Worm (Caenorhabditis elegans) whole organism, midembryonic: ENCODE results near the gene rsa-2.
A peak's percentile ranks its signal among the peaks of the same experiment; 100 is the strongest.
"Not testable (repeated sequence)": the region's sequence is repeated elsewhere in the genome, so short reads cannot be mapped to it uniquely, and the experiment has no call there.

Experiments
- T22C8.4 ChIP-seq: fragments of 200-800 bp; sonication (Bioruptor generic); IDR thresholded peaks from 2 replicates; pipeline ENCODE4 v1.3.6; 2022; ENCODE audit warnings: missing genetic modification characterization, missing compliant biosample characterization
- cog-1 ChIP-seq: sonication (generic microtip); optimal IDR thresholded peaks from 2 replicates; lab custom pipeline; 2016; ENCODE audit warnings: missing genetic modification characterization, missing compliant biosample characterization
- flt-1 ChIP-seq: fragments of 200-800 bp; sonication (Bioruptor generic); IDR thresholded peaks from 2 replicates; pipeline ENCODE4 v1.3.6; 2022; ENCODE audit warnings: missing genetic modification characterization, missing compliant biosample characterization
- klf-2 ChIP-seq: fragments of 200-800 bp; sonication (Bioruptor generic); conservative IDR thresholded peaks from 2 replicates; pipeline ENCODE4 v1.3.6; 2022; ENCODE audit warnings: missing genetic modification reagents, missing genetic modification characterization, missing compliant biosample characterization
- med-1 ChIP-seq: sonication (generic microtip); optimal IDR thresholded peaks from 2 replicates; lab custom pipeline; 2017; ENCODE audit warnings: missing genetic modification characterization, mild to moderate bottlenecking, missing compliant biosample characterization, antibody characterized with exemption, missing genetic modification reagents; ENCODE audit not compliant: insufficient read depth
- ref-1 ChIP-seq: fragments of 200-800 bp; sonication (Bioruptor generic); conservative IDR thresholded peaks from 2 replicates; pipeline ENCODE4 v1.3.6; 2022; ENCODE audit warnings: missing genetic modification reagents, missing genetic modification characterization, missing compliant biosample characterization
- tab-1 ChIP-seq: fragments of 200-800 bp; sonication (Bioruptor generic); IDR thresholded peaks from 2 replicates; pipeline ENCODE4 v1.3.6; 2022; ENCODE audit warnings: missing genetic modification characterization, missing compliant biosample characterization
- ztf-23 ChIP-seq: fragments of 200-800 bp; sonication (Bioruptor generic); IDR thresholded peaks from 2 replicates; pipeline ENCODE4 v1.3.6; 2022; ENCODE audit warnings: missing genetic modification reagents, missing genetic modification characterization, missing compliant biosample characterization
- ztf-29 ChIP-seq: fragments of 200-800 bp; sonication (Bioruptor generic); IDR thresholded peaks from 2 replicates; pipeline ENCODE4 v1.3.6; 2022; ENCODE audit warnings: missing genetic modification reagents, missing genetic modification characterization, missing compliant biosample characterization

rsa-2 gene

ce11 chrIII:11063259-11063658 lies at the start of gene rsa-2:
TSS of gene rsa-2 (plus strand) at chrIII:11063479.
- TF ChIP-seq T22C8.4 (no peak), med-1 (GFP tag; lab: Kevin White, UChicago) (no peak), flt-1 (GFP tag; lab: Robert Waterston, UW) (no peak), tab-1 (GFP tag; lab: Robert Waterston, UW) (no peak)

- TF ChIP-seq flt-1 (GFP tag; lab: Robert Waterston, UW) (no peak), klf-2 (GFP tag; lab: Robert Waterston, UW) (no peak), ref-1 (GFP tag; lab: Robert Waterston, UW) (no peak), cog-1 (tag; lab: Kevin White, UChicago) (no peak), ztf-23 (GFP tag; lab: Robert Waterston, UW) (no peak), T22C8.4 (no peak), med-1 (GFP tag; lab: Kevin White, UChicago) (no peak), ztf-29 (GFP tag; lab: Robert Waterston, UW) (no peak), tab-1 (GFP tag; lab: Robert Waterston, UW) (no peak)
Observed at ce11 chrIII:11022278-11022677, 41.0 kb upstream of the rsa-2 start.

DNA sequence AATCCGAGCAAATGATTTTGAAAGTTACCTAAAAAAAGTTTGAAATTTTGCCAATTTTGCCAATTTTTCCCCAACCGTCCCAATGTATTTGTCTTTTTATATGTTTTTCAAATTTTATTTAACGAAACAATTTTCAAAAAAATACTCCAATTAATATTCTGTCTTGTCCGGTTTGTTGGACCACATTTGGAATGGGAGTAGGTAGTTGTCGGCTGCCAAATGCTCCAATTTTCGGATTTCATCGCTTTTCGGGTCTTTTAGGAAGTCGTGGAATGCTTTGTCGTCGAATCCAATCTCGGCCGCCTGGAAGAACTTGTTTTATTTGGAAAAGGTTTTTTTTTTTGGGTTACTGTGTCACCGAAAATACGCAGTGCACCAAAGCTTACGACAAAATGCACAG lies 38.1 kb upstream of the rsa-2 start:
- TF ChIP-seq T22C8.4: no peak
- TF ChIP-seq ref-1 (GFP tag; lab: Robert Waterston, UW): no peak
- no peak for TF ChIP-seq klf-2 (GFP tag; lab: Robert Waterston, UW)
- no peak for TF ChIP-seq cog-1 (tag; lab: Kevin White, UChicago)
- no peak for TF ChIP-seq med-1 (GFP tag; lab: Kevin White, UChicago)
- TF ChIP-seq flt-1 (GFP tag; lab: Robert Waterston, UW): no peak
- no peak for TF ChIP-seq ztf-29 (GFP tag; lab: Robert Waterston, UW)
- no peak for TF ChIP-seq tab-1 (GFP tag; lab: Robert Waterston, UW)
- TF ChIP-seq ztf-23 (GFP tag; lab: Robert Waterston, UW): no peak

ce11 chrIII:11026516-11027048 lies 36.7 kb upstream of the rsa-2 start, which contains the start of gene Y48A6B.7:
TSS of gene Y48A6B.7 (minus strand) at chrIII:11026566.
- TF ChIP-seq ref-1 (GFP tag; lab: Robert Waterston, UW) (no peak), ztf-29 (GFP tag; lab: Robert Waterston, UW) (no peak), ztf-23 (GFP tag; lab: Robert Waterston, UW) (no peak), tab-1 (GFP tag; lab: Robert Waterston, UW) (no peak), cog-1 (tag; lab: Kevin White, UChicago) (no peak), klf-2 (GFP tag; lab: Robert Waterston, UW) (no peak)

DNA sequence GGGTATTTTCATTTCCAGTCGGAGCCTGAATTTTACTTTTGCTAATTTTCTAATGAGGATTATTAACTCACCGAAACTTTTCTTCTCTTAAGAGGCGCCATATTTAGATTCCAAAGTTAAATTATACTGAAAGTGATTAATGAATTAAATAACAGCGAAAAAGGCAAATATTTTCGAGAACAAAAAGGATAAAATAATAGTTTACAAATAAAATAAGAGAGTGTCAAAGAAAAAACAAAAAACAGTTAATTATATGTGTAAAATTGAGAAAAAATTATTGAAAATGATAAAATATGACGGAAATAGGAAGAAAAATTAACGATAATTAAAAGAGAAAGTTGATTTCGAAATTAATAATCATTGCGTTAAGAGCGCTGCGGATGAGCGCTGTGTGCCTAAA lies 33.9 kb upstream of the rsa-2 start, which contains the start of gene Y48A6B.8:
Gene Y48A6B.8 (minus strand): TSS at position 101 of the 400 bp plus-strand sequence.
- TF ChIP-seq ztf-29 (GFP tag; lab: Robert Waterston, UW); ref-1 (GFP tag; lab: Robert Waterston, UW); T22C8.4: not testable (repeated sequence)

DNA sequence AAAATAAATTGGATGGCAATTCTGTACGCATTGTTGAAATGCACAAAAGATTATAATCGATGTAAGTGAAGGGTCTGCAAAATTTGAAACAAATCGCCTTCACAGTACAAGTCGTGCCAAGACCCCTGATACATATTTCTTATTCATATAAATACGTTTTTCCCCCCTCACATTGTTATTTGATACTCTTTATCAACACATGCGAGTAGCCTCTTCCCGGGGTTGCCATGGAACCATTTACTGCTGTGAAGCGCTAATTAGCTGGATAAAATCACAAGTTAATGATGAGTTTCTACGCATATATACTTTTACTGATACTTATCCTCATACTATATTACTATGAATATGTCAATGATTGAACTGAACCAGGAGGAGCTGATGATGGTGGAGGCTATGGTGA lies 32.0 kb upstream of the rsa-2 start, which contains the start of gene Y48A6B.14:
Gene Y48A6B.14 (plus strand): TSS at position 301 of the 400 bp plus-strand sequence.
- no peak for TF ChIP-seq med-1 (GFP tag; lab: Kevin White, UChicago)
- no peak for TF ChIP-seq cog-1 (tag; lab: Kevin White, UChicago)
- TF ChIP-seq ztf-23 (GFP tag; lab: Robert Waterston, UW): no peak
- no peak for TF ChIP-seq klf-2 (GFP tag; lab: Robert Waterston, UW)
- no peak for TF ChIP-seq ref-1 (GFP tag; lab: Robert Waterston, UW)
- TF ChIP-seq tab-1 (GFP tag; lab: Robert Waterston, UW): no peak
- TF ChIP-seq ztf-29 (GFP tag; lab: Robert Waterston, UW): no peak
- TF ChIP-seq T22C8.4: no peak
- no peak for TF ChIP-seq flt-1 (GFP tag; lab: Robert Waterston, UW)

ce11 chrIII:11032872-11033271 lies 30.4 kb upstream of the rsa-2 start, which contains the start of gene Y48A6B.9:
TSS of gene Y48A6B.9 (plus strand) at chrIII:11033172.
- TF ChIP-seq ref-1 (GFP tag; lab: Robert Waterston, UW): no peak
- no peak for TF ChIP-seq ztf-29 (GFP tag; lab: Robert Waterston, UW)
- TF ChIP-seq T22C8.4: no peak
- no peak for TF ChIP-seq klf-2 (GFP tag; lab: Robert Waterston, UW)
- TF ChIP-seq med-1 (GFP tag; lab: Kevin White, UChicago): no peak
- no peak for TF ChIP-seq flt-1 (GFP tag; lab: Robert Waterston, UW)
- no peak for TF ChIP-seq cog-1 (tag; lab: Kevin White, UChicago)
- no peak for TF ChIP-seq tab-1 (GFP tag; lab: Robert Waterston, UW)
- TF ChIP-seq ztf-23 (GFP tag; lab: Robert Waterston, UW): no peak

- TF ChIP-seq ztf-23 (GFP tag; lab: Robert Waterston, UW) (peak; percentile 58; the same call in 1 of the 2 replicates), cog-1 (tag; lab: Kevin White, UChicago) (no peak), ztf-29 (GFP tag; lab: Robert Waterston, UW) (no peak), flt-1 (GFP tag; lab: Robert Waterston, UW) (peak; percentile 72)
Observed at ce11 chrIII:11036132-11036531, 27.1 kb upstream of the rsa-2 start.

ce11 chrIII:11036640-11037039 lies 26.6 kb upstream of the rsa-2 start, which contains the start of gene spat-2:
TSS of gene spat-2 (plus strand) at chrIII:11036940.
- TF ChIP-seq cog-1 (tag; lab: Kevin White, UChicago) (no peak), T22C8.4 (no peak), ztf-29 (GFP tag; lab: Robert Waterston, UW) (no peak), tab-1 (GFP tag; lab: Robert Waterston, UW) (no peak), med-1 (GFP tag; lab: Kevin White, UChicago) (no peak), flt-1 (GFP tag; lab: Robert Waterston, UW) (no peak)
